Fruit fly (Drosophila melanogaster) whole organism, adult: ENCODE measurements around the gene Dip-B.
A peak's percentile ranks its signal among the peaks of the same experiment; 100 is the strongest.

Source experiments
- CG11617 ChIP-seq: fragments of 200-800 bp; sonication (Bioruptor generic); optimal IDR thresholded peaks from 2 replicates; lab custom pipeline; 2017; ENCODE audit warnings: mild to moderate bottlenecking, missing biosample characterization, missing genetic modification reagents, missing genetic modification characterization
- CG12768 ChIP-seq: fragments of 200-800 bp; sonication (Bioruptor generic); optimal IDR thresholded peaks from 2 replicates; lab custom pipeline; 2017; ENCODE audit warnings: missing biosample characterization, missing genetic modification characterization, mild to moderate bottlenecking, moderate library complexity, missing genetic modification reagents
- CG14711 ChIP-seq: fragments of 200-800 bp; sonication (Bioruptor generic); optimal IDR thresholded peaks from 2 replicates; lab custom pipeline; 2018; ENCODE audit warnings: missing biosample characterization, mild to moderate bottlenecking, missing genetic modification characterization, moderate library complexity
- CG5204 ChIP-seq: fragments of 200-800 bp; sonication (Bioruptor generic); optimal IDR thresholded peaks from 2 replicates; lab custom pipeline; 2016; ENCODE audit warnings: missing biosample characterization, missing genetic modification characterization
- CG7045 ChIP-seq: fragments of 200-800 bp; sonication (Bioruptor generic); optimal IDR thresholded peaks from 2 replicates; lab custom pipeline; 2017; ENCODE audit warnings: missing biosample characterization, mild to moderate bottlenecking, missing genetic modification characterization
- Hr96 ChIP-seq: fragments of 200-800 bp; sonication (Bioruptor generic); optimal IDR thresholded peaks from 2 replicates; lab custom pipeline; 2016; ENCODE audit warnings: missing biosample characterization, missing genetic modification characterization
- Mnt ChIP-seq: fragments of 200-800 bp; sonication (Bioruptor generic); optimal IDR thresholded peaks from 2 replicates; lab custom pipeline; 2016; ENCODE audit warnings: missing biosample characterization, mild to moderate bottlenecking, missing genetic modification characterization
- cnc ChIP-seq, 2 experiments: fragments of >200 bp; optimal IDR thresholded peaks; 2 replicates each; lab custom pipeline; 2017
- kay ChIP-seq: fragments of 200-800 bp; sonication (Bioruptor generic); peaks from one replicate; lab custom pipeline; 2016; ENCODE audit warnings: missing biosample characterization, missing genetic modification characterization, borderline replicate concordance

DNA sequence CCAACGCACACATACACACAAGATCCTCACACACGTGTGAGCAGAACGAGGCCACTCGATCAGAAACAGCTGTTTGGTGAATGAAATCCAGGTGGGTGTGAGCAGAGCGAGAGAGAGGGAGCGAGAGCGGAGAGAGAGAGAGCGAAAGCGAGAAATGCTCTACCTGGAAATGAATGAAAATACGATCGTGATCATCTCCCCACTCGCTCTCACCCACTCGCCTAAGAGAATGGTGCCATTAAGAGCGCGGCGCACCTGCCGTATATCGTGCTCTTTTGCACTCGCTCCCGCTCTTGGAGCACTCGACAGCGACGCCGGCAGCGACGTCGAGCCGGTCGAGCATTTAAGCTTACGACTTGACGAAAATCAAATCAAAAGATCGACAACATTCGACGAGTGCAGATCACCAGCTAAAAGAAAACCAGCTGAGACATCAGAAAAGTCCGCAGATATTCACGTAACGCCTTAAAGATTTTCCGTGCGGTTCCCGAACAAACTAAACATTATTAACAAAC is 30.7 kb downstream of the Dip-B start, which contains the start of the genes tal-1A, tal-2A, tal-3A and tal-AA:
- TF ChIP-seq CG11617 (GFP tag; lab: Kevin White, UChicago): no peak
- TF ChIP-seq CG7045 (GFP tag; lab: Kevin White, UChicago): no peak
- no peak for TF ChIP-seq CG14711 (tag; lab: Kevin White, UChicago)
- no peak for TF ChIP-seq cnc (optimal IDR thresholded peaks at IDR 0.05; lab: Kevin White, UChicago)
- no peak for TF ChIP-seq kay (GFP tag; lab: Kevin White, UChicago)
- peak; percentile 45 for TF ChIP-seq Hr96 (GFP tag; lab: Kevin White, UChicago)
- peak; percentile 9 for TF ChIP-seq Mnt
- TF ChIP-seq CG5204 (GFP tag; lab: Kevin White, UChicago): no peak
- peak; percentile 4 for TF ChIP-seq CG12768
